Fruit fly (Drosophila melanogaster) S2 (cell line): ENCODE measurements around the gene CG13698.

ENCODE experiments used
- CG8478 ChIP-seq: fragments of >200 bp; optimal IDR thresholded peaks from 2 replicates; lab custom pipeline; 2018
- CTCF ChIP-seq, 2 experiments: fragments of >200 bp; optimal IDR thresholded peaks; 2 replicates each; lab custom pipeline; 2018

Gene CG13698

dm6 chr3L:18079123-18079522 lies 26.8 kb downstream of the CG13698 start:
- TF ChIP-seq CG8478 (lab: Kevin White, UChicago), result no peak
- TF ChIP-seq CTCF (optimal IDR thresholded peaks at IDR 0.05; lab: Kevin White, UChicago), result no peak

DNA sequence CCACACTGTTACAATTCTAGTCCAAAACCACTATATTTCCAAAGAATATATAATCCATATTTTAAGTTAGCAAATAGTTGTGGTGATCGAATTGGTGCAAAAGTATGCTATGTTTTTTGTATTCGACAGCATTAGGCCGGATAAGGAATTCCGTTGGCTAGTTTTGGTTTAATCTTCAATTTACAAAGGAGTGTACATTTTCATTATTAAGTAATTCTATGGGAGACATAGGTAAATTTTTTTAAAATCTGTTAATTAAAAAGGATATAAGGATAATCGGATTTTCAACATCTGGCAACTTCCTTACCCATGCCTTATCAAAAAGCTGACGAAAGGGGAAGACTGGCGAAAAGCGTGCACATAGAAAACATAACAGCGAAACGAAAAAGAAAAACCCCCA lies 27.3 kb downstream of the CG13698 start:
- no peak for TF ChIP-seq CG8478 (lab: Kevin White, UChicago)
- no peak for TF ChIP-seq CTCF (optimal IDR thresholded peaks at IDR 0.05; lab: Kevin White, UChicago)

- TF ChIP-seq CTCF (optimal IDR thresholded peaks at IDR 0.05; lab: Kevin White, UChicago), result no peak
- TF ChIP-seq CG8478 (lab: Kevin White, UChicago), result no peak
Observed at dm6 chr3L:18077649-18078417, 28.1 kb downstream of the CG13698 start.

DNA sequence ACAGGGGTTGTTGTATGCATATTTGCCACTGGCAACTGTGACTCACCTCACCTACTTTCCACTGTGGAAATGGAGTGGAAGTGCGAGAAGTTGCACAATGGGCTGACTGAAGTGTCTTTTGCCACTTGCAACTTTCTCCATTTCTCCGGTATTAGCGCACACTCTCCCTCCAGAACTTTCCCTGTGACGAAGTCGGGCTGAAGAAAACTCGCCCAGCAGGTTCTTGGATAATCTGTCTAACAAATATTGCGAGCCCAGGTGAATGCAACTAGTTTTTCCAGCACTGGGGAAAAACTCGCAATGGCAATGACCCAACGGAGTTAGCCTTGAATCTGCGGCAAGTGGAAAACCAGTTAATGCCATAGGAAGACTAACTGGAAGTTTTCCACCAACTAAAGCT lies 29.3 kb downstream of the CG13698 start:
- TF ChIP-seq CTCF (optimal IDR thresholded peaks at IDR 0.05; lab: Kevin White, UChicago) (no peak), CG8478 (lab: Kevin White, UChicago) (no peak)

DNA sequence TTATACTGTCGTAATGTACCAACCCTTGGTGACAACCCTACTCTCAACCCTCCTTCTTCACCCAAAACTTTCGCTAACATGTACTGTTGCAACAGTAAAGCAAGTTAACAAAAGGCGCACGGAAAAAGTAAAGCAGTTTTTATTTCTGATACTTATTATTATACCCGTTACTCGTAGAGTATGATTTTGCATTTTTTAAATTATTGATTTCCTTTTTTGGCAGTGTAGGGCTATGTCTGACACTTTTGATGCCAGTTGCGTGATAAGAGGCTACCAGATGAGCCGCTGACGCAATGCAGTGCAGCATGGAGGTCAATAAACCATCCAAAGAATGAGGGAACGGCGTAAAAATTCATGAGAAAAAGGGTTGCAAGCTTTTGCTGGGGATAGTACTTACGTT lies 30.1 kb downstream of the CG13698 start:
- TF ChIP-seq CG8478 (lab: Kevin White, UChicago) (no peak), CTCF (optimal IDR thresholded peaks at IDR 0.05; lab: Kevin White, UChicago) (no peak)

DNA sequence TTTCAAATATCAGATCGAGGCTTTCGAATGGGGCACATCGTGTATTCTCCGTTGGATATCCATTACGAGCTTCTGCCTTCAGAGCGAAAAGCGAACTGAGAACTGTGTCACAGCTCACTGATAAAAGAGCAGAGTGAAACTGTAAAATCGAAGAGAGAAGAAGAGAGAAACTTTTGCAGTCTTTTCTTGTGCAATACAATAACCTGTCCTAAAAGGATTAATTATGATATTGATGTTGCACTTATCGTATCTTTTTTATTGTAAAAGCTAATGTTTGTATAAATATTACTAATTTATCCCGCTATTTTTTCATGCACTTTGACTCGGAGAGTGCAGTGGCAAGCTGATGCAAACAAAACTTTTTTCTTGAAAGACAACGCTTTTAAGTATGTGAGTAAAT lies 31.0 kb downstream of the CG13698 start:
- no peak for TF ChIP-seq CTCF (optimal IDR thresholded peaks at IDR 0.05; lab: Kevin White, UChicago)

DNA sequence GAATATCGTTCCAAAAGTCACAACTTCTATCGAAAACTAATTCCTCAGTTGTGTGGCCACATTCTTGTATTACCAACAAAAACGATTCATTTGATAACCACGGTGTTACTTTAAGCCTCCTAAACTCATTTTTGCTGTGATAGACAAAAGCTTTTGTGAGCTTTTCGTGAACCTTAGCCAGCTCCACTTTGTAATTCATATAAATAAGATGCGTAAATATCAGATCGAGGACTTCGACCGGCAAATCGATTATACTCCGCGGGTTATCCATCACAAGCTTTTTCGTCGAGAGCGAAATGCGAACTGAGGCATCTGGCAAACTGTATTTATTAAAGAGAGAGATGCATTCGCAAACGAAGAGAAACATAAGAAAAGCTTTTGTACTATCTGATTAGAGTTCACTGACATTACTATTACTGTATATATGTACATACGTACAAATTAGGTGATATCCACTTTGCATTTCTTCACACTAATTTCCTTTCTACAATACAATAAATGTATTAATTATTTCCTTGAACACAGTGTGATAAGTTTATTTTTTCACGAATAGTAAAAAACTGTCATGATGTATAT lies 32.3 kb downstream of the CG13698 start, which contains the start of gene CG44004:
CG44004 (minus strand) TSS at position 305 of the 576 bp plus-strand sequence.
- TF ChIP-seq CG8478 (lab: Kevin White, UChicago) (no peak), CTCF (optimal IDR thresholded peaks at IDR 0.05; lab: Kevin White, UChicago) (no peak)

dm6 chr3L:18072023-18072422 lies 33.9 kb downstream of the CG13698 start, which contains the start of gene CG44005:
CG44005 (minus strand) TSS chr3L:18072123.
- TF ChIP-seq CG8478 (lab: Kevin White, UChicago), result no peak
- no peak for TF ChIP-seq CTCF (optimal IDR thresholded peaks at IDR 0.05; lab: Kevin White, UChicago)

dm6 chr3L:18070050-18070449 lies 35.9 kb downstream of the CG13698 start, which contains the start of gene CG44006:
CG44006 (minus strand) TSS chr3L:18070150.
- TF ChIP-seq CTCF (optimal IDR thresholded peaks at IDR 0.05; lab: Kevin White, UChicago), result no peak
- no peak for TF ChIP-seq CG8478 (lab: Kevin White, UChicago)

- TF ChIP-seq CG8478 (lab: Kevin White, UChicago), result no peak
- TF ChIP-seq CTCF (optimal IDR thresholded peaks at IDR 0.05; lab: Kevin White, UChicago), result no peak
Observed at dm6 chr3L:18064632-18065482, 41.1 kb downstream of the CG13698 start, which contains the start of gene Eip75B. Eip75B (minus strand) TSS chr3L:18064696.

- TF ChIP-seq CG8478 (lab: Kevin White, UChicago) (no peak), CTCF (optimal IDR thresholded peaks at IDR 0.05; lab: Kevin White, UChicago) (no peak)
Observed at dm6 chr3L:18062959-18063510, 42.9 kb downstream of the CG13698 start.

dm6 chr3L:18061713-18062365 lies 44.1 kb downstream of the CG13698 start:
- TF ChIP-seq CTCF (optimal IDR thresholded peaks at IDR 0.05; lab: Kevin White, UChicago) (no peak), CG8478 (lab: Kevin White, UChicago) (no peak)

dm6 chr3L:18061240-18061639 lies 44.7 kb downstream of the CG13698 start:
- TF ChIP-seq CTCF (optimal IDR thresholded peaks at IDR 0.05; lab: Kevin White, UChicago), result no peak
- TF ChIP-seq CG8478 (lab: Kevin White, UChicago), result no peak
